Worm (Caenorhabditis elegans) whole organism, L4 larva: ENCODE data around the gene rfs-1.

Experiments
- F37D6.2 ChIP-seq: sonication (generic microtip); optimal IDR thresholded peaks from 2 replicates; lab custom pipeline; 2016; ENCODE audit warnings: mild to moderate bottlenecking, missing genetic modification characterization, missing compliant biosample characterization
- F49E8.2 ChIP-seq: sonication (generic microtip); optimal IDR thresholded peaks from 2 replicates; lab custom pipeline; 2016; ENCODE audit warnings: missing compliant biosample characterization, mild to moderate bottlenecking, missing genetic modification characterization, borderline replicate concordance
- T26A8.4 ChIP-seq: fragments of 200-800 bp; sonication (Bioruptor generic); IDR thresholded peaks from 2 replicates; pipeline ENCODE4 v1.3.6; 2022; ENCODE audit warnings: missing genetic modification characterization, missing compliant biosample characterization
- Y105C5A.15 ChIP-seq: fragments of 200-800 bp; sonication (Bioruptor generic); IDR thresholded peaks from 2 replicates; pipeline ENCODE4 v1.3.6; 2022; ENCODE audit warnings: missing genetic modification characterization, missing compliant biosample characterization
- Y48G9A.11 ChIP-seq: fragments of 200-800 bp; sonication (Bioruptor generic); IDR thresholded peaks from 2 replicates; pipeline ENCODE4 v1.3.6; 2022; ENCODE audit warnings: missing genetic modification reagents, missing genetic modification characterization, missing compliant biosample characterization
- Y75B8A.6 ChIP-seq: fragments of 200-800 bp; sonication (Bioruptor generic); IDR thresholded peaks from 2 replicates; pipeline ENCODE4 v1.3.6; 2022; ENCODE audit warnings: missing genetic modification reagents, missing genetic modification characterization, missing compliant biosample characterization
- ZK337.2 ChIP-seq: fragments of 200-800 bp; sonication (Bioruptor generic); IDR thresholded peaks from 2 replicates; pipeline ENCODE4 v1.3.6; 2022; ENCODE audit warnings: missing genetic modification reagents, missing genetic modification characterization, missing compliant biosample characterization
- ZK546.5 ChIP-seq, 2 experiments: sonication (generic microtip); optimal IDR thresholded peaks; 2 replicates each; lab custom pipeline; 2017; ENCODE audit warnings: missing biosample characterization in 2 of 2, missing genetic modification characterization in 2 of 2
- aha-1 ChIP-seq: fragments of 150-350 bp; peaks from one replicate; lab custom pipeline; 2014; ENCODE audit warnings: missing biosample characterization, missing genetic modification characterization
- ceh-44 ChIP-seq: fragments of 200-800 bp; sonication (Bioruptor generic); IDR thresholded peaks from 2 replicates; pipeline ENCODE4 v1.3.6; 2022; ENCODE audit warnings: missing genetic modification reagents, missing genetic modification characterization, missing compliant biosample characterization
- ceh-62 ChIP-seq: sonication (generic microtip); optimal IDR thresholded peaks from 2 replicates; lab custom pipeline; 2017; ENCODE audit warnings: missing biosample characterization, missing genetic modification characterization
- ces-1 ChIP-seq: fragments of 150-350 bp; sonication (generic microtip); optimal IDR thresholded peaks from 4 replicates; lab custom pipeline; 2014; ENCODE audit warnings: missing biosample characterization, missing genetic modification reagents, missing genetic modification characterization
- daf-16 ChIP-seq, 3 experiments: sonication (generic microtip); optimal IDR thresholded peaks; 2 replicates each; lab custom pipeline; 2016 to 2017; ENCODE audit warnings: missing genetic modification characterization in 3 of 3, missing genetic modification reagents in 3 of 3, mild to moderate bottlenecking in 2 of 3, missing compliant biosample characterization in 2 of 3, missing biosample characterization in 1 of 3, moderate library complexity in 1 of 3
- daf-19 ChIP-seq: fragments of 200-800 bp; sonication (Bioruptor generic); conservative IDR thresholded peaks from 2 replicates; pipeline ENCODE4 v1.3.6; 2022; ENCODE audit warnings: missing genetic modification characterization, missing compliant biosample characterization
- dmd-6 ChIP-seq: fragments of 200-800 bp; sonication (Bioruptor generic); IDR thresholded peaks from 2 replicates; pipeline ENCODE4 v1.3.6; 2022; ENCODE audit warnings: missing genetic modification reagents, missing genetic modification characterization, missing compliant biosample characterization
- dmd-9 ChIP-seq: fragments of 200-800 bp; sonication (Bioruptor generic); IDR thresholded peaks from 2 replicates; pipeline ENCODE4 v1.3.6; 2022; ENCODE audit warnings: missing genetic modification reagents, missing genetic modification characterization, missing compliant biosample characterization
- dpl-1 ChIP-seq: fragments of 150-350 bp; optimal IDR thresholded peaks from 2 replicates; lab custom pipeline; 2014; ENCODE audit warnings: missing biosample characterization, missing genetic modification reagents, missing genetic modification characterization
- egl-27 ChIP-seq: sonication (generic microtip); optimal IDR thresholded peaks from 3 replicates; lab custom pipeline; 2017; ENCODE audit warnings: missing biosample characterization, missing genetic modification reagents, missing genetic modification characterization
- hif-1 ChIP-seq, 2 experiments: sonication (generic microtip); optimal IDR thresholded peaks; 2 replicates each; lab custom pipeline; 2016 to 2017; ENCODE audit warnings: missing compliant biosample characterization in 2 of 2, missing genetic modification characterization in 2 of 2, missing genetic modification reagents in 2 of 2, missing genotype in 2 of 2, mild to moderate bottlenecking in 1 of 2
- lim-7 ChIP-seq: fragments of 200-800 bp; sonication (Bioruptor generic); IDR thresholded peaks from 2 replicates; pipeline ENCODE4 v1.3.6; 2022; ENCODE audit warnings: missing genetic modification characterization, missing compliant biosample characterization
- lin-13 ChIP-seq: fragments of 150-350 bp; optimal IDR thresholded peaks from 2 replicates; lab custom pipeline; 2014; ENCODE audit warnings: missing biosample characterization, missing genetic modification reagents, missing genetic modification characterization
- lin-38 ChIP-seq: fragments of 200-800 bp; sonication (Bioruptor generic); IDR thresholded peaks from 2 replicates; pipeline ENCODE4 v1.3.6; 2022; ENCODE audit warnings: missing genetic modification reagents, missing genetic modification characterization, missing compliant biosample characterization
- lin-39 ChIP-seq: fragments of 150-350 bp; optimal IDR thresholded peaks from 2 replicates; lab custom pipeline; 2014; ENCODE audit warnings: missing biosample characterization, missing genetic modification reagents, missing genetic modification characterization
- lir-3 ChIP-seq: sonication (generic microtip); optimal IDR thresholded peaks from 2 replicates; lab custom pipeline; 2016; ENCODE audit warnings: mild to moderate bottlenecking, missing genetic modification characterization, missing compliant biosample characterization
- lsy-2 ChIP-seq, 2 experiments: fragments of 150-350 bp in 1 of 2; sonication (generic microtip) in 1 of 2; optimal IDR thresholded peaks; 2 replicates each; lab custom pipeline; 2014 to 2017; ENCODE audit warnings: missing biosample characterization in 2 of 2, missing genetic modification characterization in 2 of 2
- mdt-29 ChIP-seq: fragments of 200-800 bp; sonication (Bioruptor generic); IDR thresholded peaks from 2 replicates; pipeline ENCODE4 v1.3.6; 2022; ENCODE audit warnings: missing genetic modification reagents, missing genetic modification characterization, missing compliant biosample characterization
- mep-1 ChIP-seq: fragments of 150-350 bp; sonication (generic microtip); optimal IDR thresholded peaks from 3 replicates; lab custom pipeline; 2014; ENCODE audit warnings: missing biosample characterization, missing genetic modification characterization
- mes-2 ChIP-seq: sonication (generic microtip); optimal IDR thresholded peaks from 2 replicates; lab custom pipeline; 2016; ENCODE audit warnings: missing genotype, mild to moderate bottlenecking, missing genetic modification characterization, missing compliant biosample characterization; ENCODE audit not compliant: poor library complexity, severe bottlenecking
- mxl-3 ChIP-seq: fragments of 200-800 bp; sonication (Bioruptor generic); optimal IDR thresholded peaks from 2 replicates; lab custom pipeline; 2018; ENCODE audit warnings: mild to moderate bottlenecking, missing genetic modification characterization, missing compliant biosample characterization
- nhr-25 ChIP-seq: sonication (generic microtip); optimal IDR thresholded peaks from 2 replicates; lab custom pipeline; 2017; ENCODE audit warnings: missing genetic modification characterization, mild to moderate bottlenecking, missing compliant biosample characterization, antibody characterized with exemption, moderate library complexity, borderline replicate concordance; ENCODE audit not compliant: insufficient read depth
- nhr-28 ChIP-seq: fragments of 150-350 bp; optimal IDR thresholded peaks from 2 replicates; lab custom pipeline; 2014; ENCODE audit warnings: missing biosample characterization, missing genetic modification characterization
- nhr-42 ChIP-seq: fragments of 200-800 bp; sonication (Bioruptor generic); IDR thresholded peaks from 2 replicates; pipeline ENCODE4 v1.3.6; 2022; ENCODE audit warnings: missing genetic modification characterization, missing compliant biosample characterization
- nhr-77 ChIP-seq: fragments of 150-350 bp; optimal IDR thresholded peaks from 2 replicates; lab custom pipeline; 2014; ENCODE audit warnings: missing biosample characterization, missing genetic modification characterization
- pha-4 ChIP-seq, 2 experiments: fragments of 150-350 bp in 1 of 2; fragments of 200-800 bp in 1 of 2; sonication (Bioruptor generic) in 1 of 2; IDR thresholded peaks in 1 of 2; optimal IDR thresholded peaks in 1 of 2; 2 replicates each; pipeline versions ENCODE4 v1.3.6 to Lab custom; 2014 to 2022; ENCODE audit warnings: missing genetic modification characterization in 2 of 2, missing genetic modification reagents in 2 of 2, missing biosample characterization in 1 of 2, missing compliant biosample characterization in 1 of 2
- saeg-2 ChIP-seq: fragments of 200-800 bp; sonication (Bioruptor generic); IDR thresholded peaks from 2 replicates; pipeline ENCODE4 v1.3.6; 2022; ENCODE audit warnings: missing genetic modification reagents, missing genetic modification characterization, missing compliant biosample characterization
- sdz-12 ChIP-seq: fragments of 200-800 bp; sonication (Bioruptor generic); optimal IDR thresholded peaks from 2 replicates; lab custom pipeline; 2018; ENCODE audit warnings: mild to moderate bottlenecking, missing genetic modification characterization, missing compliant biosample characterization
- set-16 ChIP-seq: fragments of 200-800 bp; sonication (Bioruptor generic); IDR thresholded peaks from 2 replicates; pipeline ENCODE4 v1.3.6; 2022; ENCODE audit warnings: missing genetic modification reagents, missing genetic modification characterization, missing compliant biosample characterization
- skn-1 ChIP-seq: fragments of 150-350 bp; optimal IDR thresholded peaks from 2 replicates; lab custom pipeline; 2014; ENCODE audit warnings: missing biosample characterization, missing genetic modification characterization
- tag-97 ChIP-seq: fragments of 200-800 bp; sonication (Bioruptor generic); IDR thresholded peaks from 2 replicates; pipeline ENCODE4 v1.3.6; 2022; ENCODE audit warnings: missing genetic modification characterization, missing compliant biosample characterization
- unc-130 ChIP-seq: sonication (generic microtip); optimal IDR thresholded peaks from 2 replicates; lab custom pipeline; 2016; ENCODE audit warnings: missing genetic modification reagents, missing genetic modification characterization, missing compliant biosample characterization
- unc-62 ChIP-seq, 3 experiments: fragments of 150-350 bp in 1 of 3; sonication (generic microtip); optimal IDR thresholded peaks in 2 of 3; peaks in 1 of 3; 1 replicate in 1 of 3; 2 replicates in 2 of 3; lab custom pipeline; 2014 to 2017; ENCODE audit warnings: missing biosample characterization in 3 of 3, missing genetic modification characterization in 3 of 3, missing genetic modification reagents in 3 of 3, missing genotype in 1 of 3
- vab-7 ChIP-seq: fragments of 200-800 bp; sonication (Bioruptor generic); IDR thresholded peaks from 2 replicates; pipeline ENCODE4 v1.3.6; 2022; ENCODE audit warnings: missing genetic modification reagents, missing genetic modification characterization, missing compliant biosample characterization
- zfp-2 ChIP-seq: sonication (generic microtip); optimal IDR thresholded peaks from 2 replicates; lab custom pipeline; 2016; ENCODE audit warnings: mild to moderate bottlenecking, missing genetic modification characterization, missing compliant biosample characterization
- zfp-3 ChIP-seq: fragments of 200-800 bp; sonication (Bioruptor generic); conservative IDR thresholded peaks from 2 replicates; pipeline ENCODE4 v1.3.6; 2022; ENCODE audit warnings: missing genetic modification reagents, missing genetic modification characterization, missing compliant biosample characterization
- ztf-7 ChIP-seq: fragments of 150-350 bp; optimal IDR thresholded peaks from 2 replicates; lab custom pipeline; 2014; ENCODE audit warnings: missing biosample characterization, missing genetic modification characterization

rfs-1 gene

ce11 chrIII:8247051-8247450 is 20.8 kb downstream of the rfs-1 start, which contains the start of gene C02F5.13:
Gene C02F5.13 (plus strand): TSS chrIII:8247351.
- TF ChIP-seq ztf-7 (tag; lab: Kevin White, UChicago): no peak
- TF ChIP-seq saeg-2 (GFP tag; lab: Robert Waterston, UW): no peak
- no peak for TF ChIP-seq nhr-42
- no peak for TF ChIP-seq ceh-44 (GFP tag; lab: Robert Waterston, UW)
- TF ChIP-seq set-16 (GFP tag; lab: Robert Waterston, UW): no peak
- no peak for TF ChIP-seq zfp-3 (GFP tag; lab: Robert Waterston, UW)
- no peak for TF ChIP-seq unc-62 (GFP tag; optimal IDR thresholded peaks at IDR 0.05 in 1 of 2; lab: Kevin White, UChicago)
- TF ChIP-seq unc-62 (tag; optimal IDR thresholded peaks at IDR 0.05; lab: Kevin White, UChicago): no peak
- TF ChIP-seq daf-19 (GFP tag; lab: Robert Waterston, UW): no peak
- TF ChIP-seq sdz-12: no peak
- no peak for TF ChIP-seq ces-1
- TF ChIP-seq ZK337.2: no peak
- no peak for TF ChIP-seq egl-27 (tag; lab: Kevin White, UChicago)
- no peak for TF ChIP-seq zfp-2 (tag; lab: Kevin White, UChicago)
- TF ChIP-seq F37D6.2 (tag; lab: Kevin White, UChicago): no peak
- TF ChIP-seq dmd-9 (GFP tag; lab: Robert Waterston, UW): no peak
- no peak for TF ChIP-seq skn-1 (tag; lab: Kevin White, UChicago)
- no peak for TF ChIP-seq ceh-62 (tag; lab: Kevin White, UChicago)

- TF ChIP-seq Y75B8A.6 (GFP tag; lab: Robert Waterston, UW) (no peak), ZK546.5 (tag; optimal IDR thresholded peaks at IDR 0.05; lab: Kevin White, UChicago) (no peak), nhr-42 (no peak), lir-3 (tag; lab: Kevin White, UChicago) (no peak), lin-39 (tag; lab: Kevin White, UChicago) (no peak), nhr-28 (no peak), T26A8.4 (GFP tag; lab: Robert Waterston, UW) (no peak), mdt-29 (GFP tag; lab: Robert Waterston, UW) (no peak), F49E8.2 (tag; lab: Kevin White, UChicago) (no peak), zfp-2 (tag; lab: Kevin White, UChicago) (no peak), daf-16 (GFP tag; optimal IDR thresholded peaks at IDR 0.05; lab: Kevin White, UChicago) (no peak), daf-16 (tag; optimal IDR thresholded peaks at IDR 0.05; lab: Kevin White, UChicago) (no peak), Y105C5A.15 (GFP tag; lab: Robert Waterston, UW) (no peak), lim-7 (no peak), vab-7 (no peak), lin-13 (GFP tag; lab: Kevin White, UChicago) (no peak)
These were observed 23.1 kb downstream of the rfs-1 start, which contains the start of the genes C02F5.10 and C02F5.2 for ce11 chrIII:8249381-8249780. Gene C02F5.10 (minus strand): TSS chrIII:8249481. Gene C02F5.2 (plus strand): TSS chrIII:8249619.

ce11 chrIII:8250007-8250683 is 23.9 kb downstream of the rfs-1 start, which contains the start of gene knl-1:
Gene knl-1 (plus strand): TSS chrIII:8250632.
- TF ChIP-seq hif-1 (tag; optimal IDR thresholded peaks at IDR 0.05; lab: Kevin White, UChicago) (peak in 1 of 2 experiments; percentile 69), mes-2 (tag; lab: Kevin White, UChicago) (peak; percentile 88), nhr-77 (peak; percentile 14), mep-1 (no peak), mxl-3 (GFP tag; lab: Kevin White, UChicago) (no peak), dpl-1 (GFP tag; lab: Kevin White, UChicago) (peak; percentile 75), nhr-25 (tag; lab: Kevin White, UChicago) (peak; percentile 19), lsy-2 (tag; optimal IDR thresholded peaks at IDR 0.05; lab: Kevin White, UChicago) (no peak), unc-62 (GFP tag; optimal IDR thresholded peaks at IDR 0.05 in 1 of 2; lab: Kevin White, UChicago) (no peak), unc-62 (tag; optimal IDR thresholded peaks at IDR 0.05; lab: Kevin White, UChicago) (no peak), aha-1 (peak; percentile 84), vab-7 (peak; percentile 34; the same call in 1 of the 2 replicates), lin-13 (GFP tag; lab: Kevin White, UChicago) (peak; percentile 69), dmd-6 (no peak), ztf-7 (tag; lab: Kevin White, UChicago) (no peak), pha-4 (GFP tag; IDR thresholded peaks at IDR 0.05; lab: Robert Waterston, UW) (no peak), pha-4 (tag; optimal IDR thresholded peaks at IDR 0.05; lab: Kevin White, UChicago) (peak; percentile 85), unc-130 (peak; percentile 97), lin-38 (GFP tag; lab: Robert Waterston, UW) (peak; percentile 94), tag-97 (no peak), Y48G9A.11 (peak; percentile 48; the same call in 1 of the 2 replicates)
